Worm (Caenorhabditis elegans) whole organism, L4 larva: Measurements from ENCODE around the gene nbet-1.

Experiments
- D1046.2 ChIP-seq: fragments of 200-800 bp; sonication (Bioruptor generic); IDR thresholded peaks from 2 replicates; pipeline ENCODE4 v1.3.6; 2022; ENCODE audit warnings: missing genetic modification characterization, missing compliant biosample characterization
- F26F4.8 ChIP-seq: fragments of 200-800 bp; sonication (Bioruptor generic); conservative IDR thresholded peaks from 2 replicates; pipeline ENCODE4 v1.3.6; 2022; ENCODE audit warnings: missing genetic modification characterization, missing compliant biosample characterization
- F37D6.2 ChIP-seq: sonication (generic microtip); optimal IDR thresholded peaks from 2 replicates; lab custom pipeline; 2016; ENCODE audit warnings: mild to moderate bottlenecking, missing genetic modification characterization, missing compliant biosample characterization
- F44E2.7 ChIP-seq: fragments of 200-800 bp; sonication (Bioruptor generic); IDR thresholded peaks from 2 replicates; pipeline ENCODE4 v2.1.2; 2022; ENCODE audit warnings: missing genetic modification characterization, missing compliant biosample characterization
- F49E8.2 ChIP-seq: sonication (generic microtip); optimal IDR thresholded peaks from 2 replicates; lab custom pipeline; 2016; ENCODE audit warnings: missing compliant biosample characterization, mild to moderate bottlenecking, missing genetic modification characterization, borderline replicate concordance
- R02D3.7 ChIP-seq: fragments of 150-350 bp; sonication (generic microtip); optimal IDR thresholded peaks from 3 replicates; lab custom pipeline; 2014; ENCODE audit warnings: missing biosample characterization, missing genetic modification characterization
- T26A8.4 ChIP-seq: fragments of 200-800 bp; sonication (Bioruptor generic); IDR thresholded peaks from 2 replicates; pipeline ENCODE4 v1.3.6; 2022; ENCODE audit warnings: missing genetic modification characterization, missing compliant biosample characterization
- Y48G9A.11 ChIP-seq: fragments of 200-800 bp; sonication (Bioruptor generic); IDR thresholded peaks from 2 replicates; pipeline ENCODE4 v1.3.6; 2022; ENCODE audit warnings: missing genetic modification reagents, missing genetic modification characterization, missing compliant biosample characterization
- Y5F2A.4 ChIP-seq: fragments of 200-800 bp; sonication (Bioruptor generic); optimal IDR thresholded peaks from 2 replicates; lab custom pipeline; 2018; ENCODE audit warnings: mild to moderate bottlenecking, missing genetic modification characterization, missing compliant biosample characterization
- ama-1 ChIP-seq: fragments of 150-350 bp; optimal IDR thresholded peaks from 2 replicates; lab custom pipeline; 2014; ENCODE audit warnings: inconsistent platforms, mixed read lengths
- ceh-20 ChIP-seq: fragments of 200-800 bp; sonication (Bioruptor generic); IDR thresholded peaks from 2 replicates; pipeline ENCODE4 v1.3.6; 2022; ENCODE audit warnings: missing genetic modification reagents, missing genetic modification characterization, missing compliant biosample characterization
- ceh-28 ChIP-seq: fragments of 150-350 bp; optimal IDR thresholded peaks from 2 replicates; lab custom pipeline; 2014; ENCODE audit warnings: missing biosample characterization, missing genetic modification reagents, missing genetic modification characterization
- ceh-32 ChIP-seq: sonication (generic microtip); optimal IDR thresholded peaks from 2 replicates; lab custom pipeline; 2016; ENCODE audit warnings: mild to moderate bottlenecking, missing genetic modification characterization, missing compliant biosample characterization; ENCODE audit not compliant: poor library complexity
- ceh-62 ChIP-seq: sonication (generic microtip); optimal IDR thresholded peaks from 2 replicates; lab custom pipeline; 2017; ENCODE audit warnings: missing biosample characterization, missing genetic modification characterization
- ceh-82 ChIP-seq: sonication (generic microtip); optimal IDR thresholded peaks from 2 replicates; lab custom pipeline; 2017; ENCODE audit warnings: missing biosample characterization, missing genetic modification characterization
- daf-16 ChIP-seq, 3 experiments: sonication (generic microtip); optimal IDR thresholded peaks; 2 replicates each; lab custom pipeline; 2016 to 2017; ENCODE audit warnings: missing genetic modification characterization in 3 of 3, missing genetic modification reagents in 3 of 3, mild to moderate bottlenecking in 2 of 3, missing compliant biosample characterization in 2 of 3, missing biosample characterization in 1 of 3, moderate library complexity in 1 of 3
- daf-19 ChIP-seq: fragments of 200-800 bp; sonication (Bioruptor generic); conservative IDR thresholded peaks from 2 replicates; pipeline ENCODE4 v1.3.6; 2022; ENCODE audit warnings: missing genetic modification characterization, missing compliant biosample characterization
- daf-8 ChIP-seq: fragments of 200-800 bp; sonication (Bioruptor generic); IDR thresholded peaks from 2 replicates; pipeline ENCODE4 v1.3.6; 2022; ENCODE audit warnings: missing genetic modification characterization, missing compliant biosample characterization
- dmd-8 ChIP-seq: fragments of 200-800 bp; sonication (Bioruptor generic); IDR thresholded peaks from 2 replicates; pipeline ENCODE4 v1.3.6; 2022; ENCODE audit warnings: missing genetic modification characterization, missing compliant biosample characterization
- dpl-1 ChIP-seq: fragments of 150-350 bp; optimal IDR thresholded peaks from 2 replicates; lab custom pipeline; 2014; ENCODE audit warnings: missing biosample characterization, missing genetic modification reagents, missing genetic modification characterization
- dve-1 ChIP-seq: sonication (generic microtip); optimal IDR thresholded peaks from 2 replicates; lab custom pipeline; 2017; ENCODE audit warnings: antibody characterized with exemption, mild to moderate bottlenecking, missing genetic modification characterization, missing compliant biosample characterization; ENCODE audit not compliant: insufficient read depth
- egl-27 ChIP-seq: sonication (generic microtip); optimal IDR thresholded peaks from 3 replicates; lab custom pipeline; 2017; ENCODE audit warnings: missing biosample characterization, missing genetic modification reagents, missing genetic modification characterization
- egl-43 ChIP-seq: fragments of 200-800 bp; sonication (Bioruptor generic); IDR thresholded peaks from 2 replicates; pipeline ENCODE4 v1.3.6; 2022; ENCODE audit warnings: missing genetic modification reagents, missing genetic modification characterization, missing compliant biosample characterization
- gei-8 ChIP-seq: fragments of 200-800 bp; sonication (Bioruptor generic); optimal IDR thresholded peaks from 2 replicates; lab custom pipeline; 2018; ENCODE audit warnings: mild to moderate bottlenecking, missing genetic modification characterization, missing compliant biosample characterization
- hlh-11 ChIP-seq: fragments of 200-800 bp; sonication (Bioruptor generic); optimal IDR thresholded peaks from 2 replicates; lab custom pipeline; 2018; ENCODE audit warnings: mild to moderate bottlenecking, missing genetic modification characterization, missing compliant biosample characterization
- hmg-1.1 ChIP-seq: fragments of 200-800 bp; sonication (Bioruptor generic); IDR thresholded peaks from 2 replicates; pipeline ENCODE4 v1.3.6; 2022; ENCODE audit warnings: missing genetic modification reagents, missing genetic modification characterization, missing compliant biosample characterization
- lin-13 ChIP-seq: fragments of 150-350 bp; optimal IDR thresholded peaks from 2 replicates; lab custom pipeline; 2014; ENCODE audit warnings: missing biosample characterization, missing genetic modification reagents, missing genetic modification characterization
- lsy-2 ChIP-seq, 2 experiments: fragments of 150-350 bp in 1 of 2; sonication (generic microtip) in 1 of 2; optimal IDR thresholded peaks; 2 replicates each; lab custom pipeline; 2014 to 2017; ENCODE audit warnings: missing biosample characterization in 2 of 2, missing genetic modification characterization in 2 of 2
- madf-5 ChIP-seq, 2 experiments: fragments of 200-800 bp; sonication (Bioruptor generic); IDR thresholded peaks; 2 replicates each; pipeline ENCODE4 v1.3.6; 2022; ENCODE audit warnings: missing compliant biosample characterization in 2 of 2, missing genetic modification characterization in 2 of 2
- madf-9 ChIP-seq: fragments of 200-800 bp; sonication (Bioruptor generic); conservative IDR thresholded peaks from 2 replicates; pipeline ENCODE4 v1.3.6; 2022; ENCODE audit warnings: missing genetic modification reagents, missing genetic modification characterization, missing compliant biosample characterization
- mes-2 ChIP-seq: sonication (generic microtip); optimal IDR thresholded peaks from 2 replicates; lab custom pipeline; 2016; ENCODE audit warnings: missing genotype, mild to moderate bottlenecking, missing genetic modification characterization, missing compliant biosample characterization; ENCODE audit not compliant: poor library complexity, severe bottlenecking
- mxl-2 ChIP-seq: fragments of 200-800 bp; sonication (Bioruptor generic); conservative IDR thresholded peaks from 2 replicates; pipeline ENCODE4 v1.3.6; 2022; ENCODE audit warnings: missing genetic modification reagents, missing genetic modification characterization, missing compliant biosample characterization
- nhr-102 ChIP-seq: sonication (generic microtip); optimal IDR thresholded peaks from 2 replicates; lab custom pipeline; 2016; ENCODE audit warnings: mild to moderate bottlenecking, missing genetic modification characterization, moderate library complexity, missing compliant biosample characterization
- nhr-11 ChIP-seq: fragments of 150-350 bp; optimal IDR thresholded peaks from 2 replicates; lab custom pipeline; 2014; ENCODE audit warnings: missing biosample characterization, missing genetic modification characterization
- nhr-111 ChIP-seq: fragments of 200-800 bp; sonication (Bioruptor generic); optimal IDR thresholded peaks from 2 replicates; lab custom pipeline; 2018; ENCODE audit warnings: mild to moderate bottlenecking, missing genetic modification characterization, missing compliant biosample characterization
- nhr-25 ChIP-seq: sonication (generic microtip); optimal IDR thresholded peaks from 2 replicates; lab custom pipeline; 2017; ENCODE audit warnings: missing genetic modification characterization, mild to moderate bottlenecking, missing compliant biosample characterization, antibody characterized with exemption, moderate library complexity, borderline replicate concordance; ENCODE audit not compliant: insufficient read depth
- nhr-41 ChIP-seq: fragments of 200-800 bp; sonication (Bioruptor generic); IDR thresholded peaks from 2 replicates; pipeline ENCODE4 v1.3.6; 2022; ENCODE audit warnings: missing genetic modification reagents, missing genetic modification characterization, missing compliant biosample characterization
- nhr-76 ChIP-seq: fragments of 150-350 bp; optimal IDR thresholded peaks from 2 replicates; lab custom pipeline; 2014; ENCODE audit warnings: missing biosample characterization, missing genetic modification characterization
- nhr-77 ChIP-seq: fragments of 150-350 bp; optimal IDR thresholded peaks from 2 replicates; lab custom pipeline; 2014; ENCODE audit warnings: missing biosample characterization, missing genetic modification characterization
- set-16 ChIP-seq: fragments of 200-800 bp; sonication (Bioruptor generic); IDR thresholded peaks from 2 replicates; pipeline ENCODE4 v1.3.6; 2022; ENCODE audit warnings: missing genetic modification reagents, missing genetic modification characterization, missing compliant biosample characterization
- tag-97 ChIP-seq: fragments of 200-800 bp; sonication (Bioruptor generic); IDR thresholded peaks from 2 replicates; pipeline ENCODE4 v1.3.6; 2022; ENCODE audit warnings: missing genetic modification characterization, missing compliant biosample characterization
- tra-1 ChIP-seq: fragments of 200-800 bp; sonication (Bioruptor generic); IDR thresholded peaks from 2 replicates; pipeline ENCODE4 v1.3.6; 2022; ENCODE audit warnings: missing genetic modification reagents, missing genetic modification characterization, missing compliant biosample characterization
- vab-7 ChIP-seq: fragments of 200-800 bp; sonication (Bioruptor generic); IDR thresholded peaks from 2 replicates; pipeline ENCODE4 v1.3.6; 2022; ENCODE audit warnings: missing genetic modification reagents, missing genetic modification characterization, missing compliant biosample characterization
- zag-1 ChIP-seq: fragments of 150-350 bp; optimal IDR thresholded peaks from 2 replicates; lab custom pipeline; 2014; ENCODE audit warnings: missing biosample characterization, missing genetic modification characterization
- zfp-2 ChIP-seq: sonication (generic microtip); optimal IDR thresholded peaks from 2 replicates; lab custom pipeline; 2016; ENCODE audit warnings: mild to moderate bottlenecking, missing genetic modification characterization, missing compliant biosample characterization
- ztf-7 ChIP-seq: fragments of 150-350 bp; optimal IDR thresholded peaks from 2 replicates; lab custom pipeline; 2014; ENCODE audit warnings: missing biosample characterization, missing genetic modification characterization

Gene nbet-1

ce11 chrIV:5171994-5172528 is 37.2 kb upstream of the nbet-1 start (continued):
- no peak for TF ChIP-seq nhr-102 (tag; lab: Kevin White, UChicago)
- no peak for TF ChIP-seq ztf-7

- TF ChIP-seq nhr-11: no peak
- TF ChIP-seq Y5F2A.4: no peak
- no peak for TF ChIP-seq daf-19
- no peak for TF ChIP-seq dmd-8 (GFP tag; lab: Robert Waterston, UW)
- TF ChIP-seq R02D3.7 (tag; lab: Kevin White, UChicago): no peak
- no peak for TF ChIP-seq F49E8.2 (tag; lab: Kevin White, UChicago)
Observed at ce11 chrIV:5173032-5173431, 36.3 kb upstream of the nbet-1 start, which contains the start of gene lam-1. TSS of gene lam-1 (plus strand) at chrIV:5173332.

ce11 chrIV:5183755-5184166 is 25.5 kb upstream of the nbet-1 start, which contains the start of gene W03F8.4:
TSS of gene W03F8.4 (plus strand) at chrIV:5184123.
- no peak for TF ChIP-seq gei-8 (GFP tag; lab: Kevin White, UChicago)
- TF ChIP-seq madf-5 (GFP tag; IDR thresholded peaks at IDR 0.05; lab: Robert Waterston, UW): no peak
- TF ChIP-seq set-16 (GFP tag; lab: Robert Waterston, UW): no peak
- peak; percentile 85 for TF ChIP-seq lin-13 (GFP tag; lab: Kevin White, UChicago)
- TF ChIP-seq hmg-1.1 (GFP tag; lab: Robert Waterston, UW): peak; percentile 89
- peak; percentile 67; the same call in 1 of the 2 replicates for TF ChIP-seq tra-1
- no peak for TF ChIP-seq egl-27 (tag; lab: Kevin White, UChicago)
- peak; percentile 92 for TF ChIP-seq hlh-11 (tag; lab: Kevin White, UChicago)
- TF ChIP-seq ceh-28: no peak
- TF ChIP-seq ceh-20: peak; percentile 90
- no peak for TF ChIP-seq tag-97
- TF ChIP-seq mes-2 (tag; lab: Kevin White, UChicago): peak; percentile 95
- no peak for TF ChIP-seq daf-8 (GFP tag; lab: Robert Waterston, UW)
- TF ChIP-seq zag-1: no peak
- TF ChIP-seq vab-7 (GFP tag; lab: Robert Waterston, UW): 0 out of 2 replicates have a peak, but pooled peaks have one; percentile 11
- TF ChIP-seq dve-1 (tag; lab: Kevin White, UChicago): no peak
- TF ChIP-seq nhr-77 (tag; lab: Kevin White, UChicago): peak; percentile 91
- TF ChIP-seq dpl-1: peak; percentile 99
- TF ChIP-seq egl-43 (GFP tag; lab: Robert Waterston, UW): peak; percentile 71
- TF ChIP-seq F26F4.8 (GFP tag; lab: Robert Waterston, UW): no peak
- peak; percentile 65 for TF ChIP-seq ama-1
- TF ChIP-seq mxl-2 (GFP tag; lab: Robert Waterston, UW): no peak
- TF ChIP-seq nhr-76 (tag; lab: Kevin White, UChicago): no peak
- no peak for TF ChIP-seq ceh-32
- peak; percentile 43 to 98 for TF ChIP-seq daf-16 (GFP tag; optimal IDR thresholded peaks at IDR 0.05; lab: Kevin White, UChicago)
- peak; percentile 93 for TF ChIP-seq daf-16 (tag; optimal IDR thresholded peaks at IDR 0.05; lab: Kevin White, UChicago)
- peak; percentile 94 for TF ChIP-seq nhr-102 (tag; lab: Kevin White, UChicago)
- TF ChIP-seq F44E2.7 (GFP tag; lab: Robert Waterston, UW): no peak
- TF ChIP-seq nhr-41 (GFP tag; lab: Robert Waterston, UW): no peak
- TF ChIP-seq ceh-62 (tag; lab: Kevin White, UChicago): no peak
- peak; percentile 93 for TF ChIP-seq nhr-25 (tag; lab: Kevin White, UChicago)
- 0 out of 2 replicates have a peak, but pooled peaks have one; percentile 47 for TF ChIP-seq D1046.2 (GFP tag; lab: Robert Waterston, UW)
- TF ChIP-seq F37D6.2 (tag; lab: Kevin White, UChicago): peak; percentile 83
- peak; percentile 47 for TF ChIP-seq zfp-2 (tag; lab: Kevin White, UChicago)
- no peak for TF ChIP-seq nhr-111 (GFP tag; lab: Kevin White, UChicago)
- no peak for TF ChIP-seq ceh-82
- peak; percentile 61 to 95 for TF ChIP-seq lsy-2 (tag; optimal IDR thresholded peaks at IDR 0.05; lab: Kevin White, UChicago)
- TF ChIP-seq Y48G9A.11: peak; percentile 56
- TF ChIP-seq T26A8.4 (GFP tag; lab: Robert Waterston, UW): peak; percentile 96
- 0 out of 2 replicates have a peak, but pooled peaks have one; percentile 54 for TF ChIP-seq madf-9 (GFP tag; lab: Robert Waterston, UW)
